Worm (Caenorhabditis elegans): ENCODE results near the gene srh-109.

srh-109 gene

ce11 chrV:17226119-17226518 is 5.9 kb upstream of the srh-109 start, which contains the start of gene srh-112:
Gene srh-112 (minus strand): TSS chrV:17226219.
- TF ChIP-seq tbx-37 (GFP tag; conservative IDR thresholded peaks at IDR 0.05) = no peak
- TF ChIP-seq tra-4 (tag; optimal IDR thresholded peaks at IDR 0.05) = no peak
- no peak for TF ChIP-seq sea-1 (GFP tag; conservative IDR thresholded peaks at IDR 0.05)
- no peak for TF ChIP-seq ceh-13 (GFP tag; optimal IDR thresholded peaks at IDR 0.05)
- no peak for TF ChIP-seq F13C5.2 (tag; optimal IDR thresholded peaks at IDR 0.05)
- TF ChIP-seq B0310.2 (tag; optimal IDR thresholded peaks at IDR 0.05) = no peak
- no peak for TF ChIP-seq tbx-11 (GFP tag; IDR thresholded peaks at IDR 0.05)
- no peak for TF ChIP-seq ceh-36 (tag; optimal IDR thresholded peaks at IDR 0.05)
- no peak for TF ChIP-seq ets-7 (tag; optimal IDR thresholded peaks at IDR 0.05)
- no peak for TF ChIP-seq pes-1 (GFP tag; IDR thresholded peaks at IDR 0.05)
- no peak for TF ChIP-seq ama-1 (optimal IDR thresholded peaks at IDR 0.05)
- TF ChIP-seq aly-1 (tag; optimal IDR thresholded peaks at IDR 0.05) = no peak
- TF ChIP-seq scrt-1 (GFP tag; IDR thresholded peaks at IDR 0.05) = no peak
- no peak for TF ChIP-seq flt-1 (GFP tag; IDR thresholded peaks at IDR 0.05)
- TF ChIP-seq hnd-1 (tag; optimal IDR thresholded peaks at IDR 0.05) = no peak
- no peak for TF ChIP-seq hmg-4 (GFP tag; optimal IDR thresholded peaks at IDR 0.05)

ce11 chrV:17225389-17225788 is 5.1 kb upstream of the srh-109 start, which contains the start of gene scl-25:
Gene scl-25 (plus strand): TSS chrV:17225689.
- no peak for TF ChIP-seq ama-1 (optimal IDR thresholded peaks at IDR 0.05)
- no peak for TF ChIP-seq hnd-1 (tag; optimal IDR thresholded peaks at IDR 0.05)
- TF ChIP-seq tbx-37 (GFP tag; conservative IDR thresholded peaks at IDR 0.05) = no peak
- TF ChIP-seq sea-1 (GFP tag; conservative IDR thresholded peaks at IDR 0.05) = no peak
- TF ChIP-seq aly-1 (tag; optimal IDR thresholded peaks at IDR 0.05) = no peak
- no peak for TF ChIP-seq tra-4 (tag; optimal IDR thresholded peaks at IDR 0.05)
- TF ChIP-seq tbx-11 (GFP tag; IDR thresholded peaks at IDR 0.05) = no peak
- TF ChIP-seq hmg-4 (GFP tag; optimal IDR thresholded peaks at IDR 0.05) = no peak
- no peak for TF ChIP-seq pes-1 (GFP tag; IDR thresholded peaks at IDR 0.05)
- TF ChIP-seq hmbx-1 (tag; optimal IDR thresholded peaks at IDR 0.05) = no peak
- TF ChIP-seq flt-1 (GFP tag; IDR thresholded peaks at IDR 0.05) = no peak
- TF ChIP-seq scrt-1 (GFP tag; IDR thresholded peaks at IDR 0.05) = no peak
- no peak for TF ChIP-seq B0310.2 (tag; optimal IDR thresholded peaks at IDR 0.05)
- no peak for TF ChIP-seq ceh-13 (GFP tag; optimal IDR thresholded peaks at IDR 0.05)
- no peak for TF ChIP-seq F13C5.2 (tag; optimal IDR thresholded peaks at IDR 0.05)
- no peak for TF ChIP-seq ceh-36 (tag; optimal IDR thresholded peaks at IDR 0.05)
- TF ChIP-seq ets-7 (tag; optimal IDR thresholded peaks at IDR 0.05) = no peak

ce11 chrV:17223305-17223704 is 3.1 kb upstream of the srh-109 start, which contains the start of gene srh-252:
Gene srh-252 (minus strand): TSS chrV:17223405.
- TF ChIP-seq tbx-37 (GFP tag; conservative IDR thresholded peaks at IDR 0.05) (no peak), ama-1 (optimal IDR thresholded peaks at IDR 0.05) (no peak), hmbx-1 (tag; optimal IDR thresholded peaks at IDR 0.05) (no peak), B0310.2 (tag; optimal IDR thresholded peaks at IDR 0.05) (no peak), aly-1 (tag; optimal IDR thresholded peaks at IDR 0.05) (no peak), scrt-1 (GFP tag; IDR thresholded peaks at IDR 0.05) (no peak), tbx-11 (GFP tag; IDR thresholded peaks at IDR 0.05) (no peak), ceh-13 (GFP tag; optimal IDR thresholded peaks at IDR 0.05) (no peak), ets-7 (tag; optimal IDR thresholded peaks at IDR 0.05) (no peak), hnd-1 (tag; optimal IDR thresholded peaks at IDR 0.05) (no peak), hmg-4 (GFP tag; optimal IDR thresholded peaks at IDR 0.05) (no peak), pes-1 (GFP tag; IDR thresholded peaks at IDR 0.05) (no peak), flt-1 (GFP tag; IDR thresholded peaks at IDR 0.05) (no peak), ceh-36 (tag; optimal IDR thresholded peaks at IDR 0.05) (no peak), sea-1 (GFP tag; conservative IDR thresholded peaks at IDR 0.05) (no peak), tra-4 (tag; optimal IDR thresholded peaks at IDR 0.05) (no peak), F13C5.2 (tag; optimal IDR thresholded peaks at IDR 0.05) (no peak)

- TF ChIP-seq ceh-13 (GFP tag; optimal IDR thresholded peaks at IDR 0.05) = no peak
- no peak for TF ChIP-seq scrt-1 (GFP tag; IDR thresholded peaks at IDR 0.05)
- TF ChIP-seq aly-1 (tag; optimal IDR thresholded peaks at IDR 0.05) = no peak
- TF ChIP-seq ets-7 (tag; optimal IDR thresholded peaks at IDR 0.05) = no peak
- TF ChIP-seq sea-1 (GFP tag; conservative IDR thresholded peaks at IDR 0.05) = no peak
- TF ChIP-seq flt-1 (GFP tag; IDR thresholded peaks at IDR 0.05) = no peak
- no peak for TF ChIP-seq F13C5.2 (tag; optimal IDR thresholded peaks at IDR 0.05)
- no peak for TF ChIP-seq hnd-1 (tag; optimal IDR thresholded peaks at IDR 0.05)
- no peak for TF ChIP-seq pes-1 (GFP tag; IDR thresholded peaks at IDR 0.05)
- TF ChIP-seq hmg-4 (GFP tag; optimal IDR thresholded peaks at IDR 0.05) = no peak
- TF ChIP-seq tra-4 (tag; optimal IDR thresholded peaks at IDR 0.05) = no peak
- TF ChIP-seq tbx-11 (GFP tag; IDR thresholded peaks at IDR 0.05) = no peak
- TF ChIP-seq ceh-36 (tag; optimal IDR thresholded peaks at IDR 0.05) = no peak
- no peak for TF ChIP-seq ama-1 (optimal IDR thresholded peaks at IDR 0.05)
Observed at ce11 chrV:17217690-17218089, 2.6 kb downstream of the srh-109 start, which contains the start of gene srbc-62. Gene srbc-62 (plus strand): TSS chrV:17217990.

- TF ChIP-seq hmbx-1 (tag; optimal IDR thresholded peaks at IDR 0.05) (no peak), ets-7 (tag; optimal IDR thresholded peaks at IDR 0.05) (no peak), tbx-37 (GFP tag; conservative IDR thresholded peaks at IDR 0.05) (no peak), aly-1 (tag; optimal IDR thresholded peaks at IDR 0.05) (no peak)
Observed at ce11 chrV:17215602-17216001, 4.6 kb downstream of the srh-109 start.

ce11 chrV:17212743-17213142 is 7.5 kb downstream of the srh-109 start, which contains the start of gene srh-113:
Gene srh-113 (plus strand): TSS chrV:17213043.
- no peak for TF ChIP-seq ama-1 (optimal IDR thresholded peaks at IDR 0.05)
- no peak for TF ChIP-seq hmbx-1 (tag; optimal IDR thresholded peaks at IDR 0.05)
- TF ChIP-seq tra-4 (tag; optimal IDR thresholded peaks at IDR 0.05) = no peak
- no peak for TF ChIP-seq aly-1 (tag; optimal IDR thresholded peaks at IDR 0.05)
- no peak for TF ChIP-seq hnd-1 (tag; optimal IDR thresholded peaks at IDR 0.05)
- TF ChIP-seq pes-1 (GFP tag; IDR thresholded peaks at IDR 0.05) = no peak
- TF ChIP-seq sea-1 (GFP tag; conservative IDR thresholded peaks at IDR 0.05) = no peak
- no peak for TF ChIP-seq scrt-1 (GFP tag; IDR thresholded peaks at IDR 0.05)
- no peak for TF ChIP-seq flt-1 (GFP tag; IDR thresholded peaks at IDR 0.05)
- no peak for TF ChIP-seq tbx-11 (GFP tag; IDR thresholded peaks at IDR 0.05)
- TF ChIP-seq ceh-13 (GFP tag; optimal IDR thresholded peaks at IDR 0.05) = no peak
- TF ChIP-seq tbx-37 (GFP tag; conservative IDR thresholded peaks at IDR 0.05) = no peak
- TF ChIP-seq F13C5.2 (tag; optimal IDR thresholded peaks at IDR 0.05) = no peak
- TF ChIP-seq ceh-36 (tag; optimal IDR thresholded peaks at IDR 0.05) = no peak
- no peak for TF ChIP-seq B0310.2 (tag; optimal IDR thresholded peaks at IDR 0.05)
- TF ChIP-seq hmg-4 (GFP tag; optimal IDR thresholded peaks at IDR 0.05) = no peak
- no peak for TF ChIP-seq ets-7 (tag; optimal IDR thresholded peaks at IDR 0.05)

Data from whole organism, early embryonic.